Worm (Caenorhabditis elegans): ENCODE measurements around the gene dnc-1.

The dnc-1 gene

ce11 chrIV:10975968-10976367 lies 43.0 kb upstream of the dnc-1 start (continued):
- peak; percentile 47 for TF ChIP-seq rnt-1 (tag; optimal IDR thresholded peaks at IDR 0.05)

ce11 chrIV:10971636-10972199 lies 38.7 kb upstream of the dnc-1 start:
- TF ChIP-seq lin-15B (tag; optimal IDR thresholded peaks at IDR 0.05) (no peak), lin-13 (GFP tag; optimal IDR thresholded peaks at IDR 0.05) (no peak), tlp-1 (tag; optimal IDR thresholded peaks at IDR 0.05) (no peak), C16A3.4 (tag; optimal IDR thresholded peaks at IDR 0.05) (peak; percentile 14), isw-1 (GFP tag; IDR thresholded peaks at IDR 0.05) (no peak), nhr-71 (tag; optimal IDR thresholded peaks at IDR 0.05) (peak; percentile 64), ceh-63 (GFP tag; optimal IDR thresholded peaks at IDR 0.05) (no peak), jun-1 (tag; optimal IDR thresholded peaks at IDR 0.05) (no peak), C04F5.9 (tag; optimal IDR thresholded peaks at IDR 0.05) (no peak), nhr-85 (tag) (peak; percentile 98), efl-1 (optimal IDR thresholded peaks at IDR 0.05) (peak in 1 of 2 experiments; percentile 25), efl-1 (GFP tag; optimal IDR thresholded peaks at IDR 0.05 in 1 of 2) (peak in 1 of 2 experiments; percentile 87), Y116A8C.19 (tag; optimal IDR thresholded peaks at IDR 0.05; ENCODE audit: borderline replicate concordance) (no peak), ztf-4 (tag; optimal IDR thresholded peaks at IDR 0.05) (no peak), hlh-4 (tag; optimal IDR thresholded peaks at IDR 0.05) (no peak), elt-3 (tag; optimal IDR thresholded peaks at IDR 0.05) (peak in 5 of 6 experiments; percentile 14 to 73 (median 43)), C34B4.2 (tag; optimal IDR thresholded peaks at IDR 0.05) (no peak), nhr-76 (tag; optimal IDR thresholded peaks at IDR 0.05) (no peak), vab-15 (tag; optimal IDR thresholded peaks at IDR 0.05) (no peak), mef-2 (tag; optimal IDR thresholded peaks at IDR 0.05) (no peak), unc-98 (GFP tag; IDR thresholded peaks at IDR 0.05) (no peak), grh-1 (GFP tag; IDR thresholded peaks at IDR 0.05) (peak; percentile 80), skn-1 (tag; optimal IDR thresholded peaks at IDR 0.05) (no peak), mep-1 (tag; optimal IDR thresholded peaks at IDR 0.05) (peak; percentile 2), pqm-1 (tag; optimal IDR thresholded peaks at IDR 0.05) (no peak), pag-3 (tag; optimal IDR thresholded peaks at IDR 0.05; ENCODE audit: borderline replicate concordance, insufficient read depth) (no peak), nhr-90 (tag; optimal IDR thresholded peaks at IDR 0.05; ENCODE audit: poor library complexity) (peak; percentile 48), ama-1 (optimal IDR thresholded peaks at IDR 0.05) (no peak), nhr-19 (GFP tag; conservative IDR thresholded peaks at IDR 0.05) (peak; percentile 20), lin-14 (GFP tag; optimal IDR thresholded peaks at IDR 0.05) (peak; percentile 90), xbp-1 (tag; optimal IDR thresholded peaks at IDR 0.05) (no peak), lsy-2 (tag; optimal IDR thresholded peaks at IDR 0.05) (peak; percentile 27 to 36), ceh-82 (tag; optimal IDR thresholded peaks at IDR 0.05) (no peak), egl-13 (tag; optimal IDR thresholded peaks at IDR 0.05) (no peak), ceh-90 (tag; optimal IDR thresholded peaks at IDR 0.05) (no peak), rnt-1 (tag; optimal IDR thresholded peaks at IDR 0.05) (no peak), nhr-77 (tag; optimal IDR thresholded peaks at IDR 0.05) (no peak), mdl-1 (tag; optimal IDR thresholded peaks at IDR 0.05) (peak in 1 of 2 experiments; percentile 68), nhr-20 (tag; optimal IDR thresholded peaks at IDR 0.05) (peak; percentile 82), lir-3 (tag; optimal IDR thresholded peaks at IDR 0.05; ENCODE audit: poor library complexity) (no peak), tbx-2 (tag; optimal IDR thresholded peaks at IDR 0.05) (peak; percentile 44), ets-5 (GFP tag; IDR thresholded peaks at IDR 0.05) (no peak), sptf-1 (tag; optimal IDR thresholded peaks at IDR 0.05) (no peak), elt-2 (tag; optimal IDR thresholded peaks at IDR 0.05) (no peak), snpc-4 (tag; optimal IDR thresholded peaks at IDR 0.05) (no peak), fkh-8 (tag; optimal IDR thresholded peaks at IDR 0.05) (no peak), lin-35 (GFP tag; optimal IDR thresholded peaks at IDR 0.05) (peak; percentile 12 to 53), nhr-11 (tag; optimal IDR thresholded peaks at IDR 0.05) (no peak), pax-3 (tag; optimal IDR thresholded peaks at IDR 0.05) (no peak), snu-23 (GFP tag; optimal IDR thresholded peaks at IDR 0.05) (peak; percentile 81), efl-3 (GFP tag; optimal IDR thresholded peaks at IDR 0.05) (no peak)

Data from whole organism, L1 larva.